Fruit fly (Drosophila melanogaster) whole organism, prepupa: Measurements from ENCODE around the gene Coprox.

Experiments used
- Eip78C ChIP-seq: fragments of 200-800 bp; sonication (Bioruptor generic); peaks from one replicate; lab custom pipeline; 2016; ENCODE audit warnings: missing biosample characterization, missing genetic modification characterization
- Hr39 ChIP-seq: fragments of 200-800 bp; sonication (Bioruptor generic); optimal IDR thresholded peaks from 2 replicates; lab custom pipeline; 2016; ENCODE audit warnings: missing biosample characterization, missing genetic modification characterization
- dsx ChIP-seq: fragments of 200-800 bp; optimal IDR thresholded peaks from 3 replicates; lab custom pipeline; 2019; ENCODE audit warnings: missing biosample characterization, mild to moderate bottlenecking, missing genetic modification characterization, moderate library complexity; ENCODE audit not compliant: poor library complexity, severe bottlenecking

DNA sequence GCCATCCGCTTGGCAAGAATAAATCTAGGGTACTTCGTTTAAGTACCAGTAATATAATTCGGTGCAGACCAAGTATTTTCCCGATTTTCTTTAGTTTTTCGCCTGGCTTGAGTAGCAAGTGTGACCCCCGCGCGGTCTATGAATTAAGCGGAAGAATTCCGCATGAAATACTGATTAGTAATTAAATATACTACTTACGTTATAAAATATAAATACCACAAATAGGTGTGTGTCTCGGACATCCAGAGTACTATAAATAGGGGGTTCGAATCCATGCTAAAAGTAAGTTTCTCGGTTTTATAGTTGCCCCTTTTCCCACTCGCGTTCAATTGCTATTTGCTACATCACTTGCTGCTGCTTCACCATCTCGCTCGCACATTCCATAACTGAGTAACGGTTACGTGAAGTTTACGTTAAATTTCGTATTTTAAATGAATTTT lies 7.4 kb downstream of the Coprox start, which contains the start of gene snRNP-U1-70K:
- no peak for TF ChIP-seq Eip78C (GFP tag; lab: Kevin White, UChicago)
- no peak for TF ChIP-seq dsx
- no peak for TF ChIP-seq Hr39 (GFP tag; lab: Kevin White, UChicago)
